Worm (Caenorhabditis elegans): ENCODE data around the gene srd-63.

ce11 chrV:16388268-16388667, 5.4 kb downstream of the srd-63 start, which contains the start of gene sri-65:
- TF ChIP-seq him-1 (tag; optimal IDR thresholded peaks at IDR 0.05) (no peak), W03F9.2 (tag; optimal IDR thresholded peaks at IDR 0.05) (no peak), dao-5 (tag; optimal IDR thresholded peaks at IDR 0.05) (no peak)

Data from whole organism, L4/young adult.